Fruit fly (Drosophila melanogaster) whole organism, embryonic: ENCODE measurements around the gene Gen.

Source experiments
- Abd-B ChIP-seq: fragments of 200-800 bp; sonication (Bioruptor generic); optimal IDR thresholded peaks from 2 replicates; lab custom pipeline; 2018; ENCODE audit warnings: missing biosample characterization, mild to moderate bottlenecking, missing genetic modification characterization, moderate library complexity
- CG10565 ChIP-seq: fragments of 200-800 bp; sonication (Bioruptor generic); optimal IDR thresholded peaks from 3 replicates; lab custom pipeline; 2016; ENCODE audit warnings: missing biosample characterization, mild to moderate bottlenecking, missing genetic modification characterization
- CG10654 ChIP-seq: fragments of 200-800 bp; sonication (Bioruptor generic); optimal IDR thresholded peaks from 2 replicates; lab custom pipeline; 2016; ENCODE audit warnings: missing biosample characterization, missing genetic modification characterization
- CG11085 ChIP-seq: fragments of 200-800 bp; sonication (Bioruptor generic); IDR thresholded peaks from 2 replicates; pipeline ENCODE4 v1.3.6; 2022; ENCODE audit warnings: missing biosample characterization, missing genetic modification characterization
- CG12155 ChIP-seq: fragments of 200-800 bp; sonication (Bioruptor generic); optimal IDR thresholded peaks from 3 replicates; lab custom pipeline; 2016; ENCODE audit warnings: missing biosample characterization, missing genetic modification characterization
- CG12236 ChIP-seq: fragments of 200-800 bp; sonication (Bioruptor generic); optimal IDR thresholded peaks from 2 replicates; lab custom pipeline; 2016; ENCODE audit warnings: missing biosample characterization, missing genetic modification characterization
- CG12942 ChIP-seq: fragments of 200-800 bp; sonication (Bioruptor generic); optimal IDR thresholded peaks from 3 replicates; lab custom pipeline; 2016; ENCODE audit warnings: missing biosample characterization, missing genetic modification characterization
- CG13775 ChIP-seq: fragments of 200-800 bp; sonication (Bioruptor generic); optimal IDR thresholded peaks from 3 replicates; lab custom pipeline; 2017; ENCODE audit warnings: missing biosample characterization, mild to moderate bottlenecking, missing genetic modification characterization
- CG14860 ChIP-seq: fragments of 200-800 bp; sonication (Bioruptor generic); IDR thresholded peaks from 3 replicates; pipeline ENCODE4 v1.3.6; 2022; ENCODE audit warnings: missing biosample characterization, missing genetic modification characterization; ENCODE audit not compliant: partially characterized antibody
- CG15269 ChIP-seq: fragments of 200-800 bp; sonication (Bioruptor generic); optimal IDR thresholded peaks from 2 replicates; lab custom pipeline; 2018; ENCODE audit warnings: missing biosample characterization, mild to moderate bottlenecking, missing genetic modification characterization, moderate library complexity
- CG15479 ChIP-seq: fragments of 200-800 bp; sonication (Bioruptor generic); optimal IDR thresholded peaks from 3 replicates; lab custom pipeline; 2019; ENCODE audit warnings: missing biosample characterization, mild to moderate bottlenecking, missing genetic modification characterization, moderate library complexity
- CG16815 ChIP-seq: fragments of 200-800 bp; sonication (Bioruptor generic); optimal IDR thresholded peaks from 3 replicates; lab custom pipeline; 2017; ENCODE audit warnings: missing biosample characterization, mild to moderate bottlenecking, missing genetic modification characterization
- CG16863 ChIP-seq: fragments of 200-800 bp; sonication (Bioruptor generic); optimal IDR thresholded peaks from 3 replicates; lab custom pipeline; 2016; ENCODE audit warnings: missing biosample characterization, missing genetic modification characterization
- CG17568 ChIP-seq: fragments of 200-800 bp; sonication (Bioruptor generic); optimal IDR thresholded peaks from 2 replicates; lab custom pipeline; 2018; ENCODE audit warnings: missing biosample characterization, mild to moderate bottlenecking, missing genetic modification characterization, moderate library complexity
- CG2129 ChIP-seq: fragments of 200-800 bp; sonication (Bioruptor generic); IDR thresholded peaks from 2 replicates; pipeline ENCODE4 v1.3.6; 2022; ENCODE audit warnings: missing biosample characterization, missing genetic modification characterization; ENCODE audit not compliant: partially characterized antibody
- CG43689 ChIP-seq: fragments of 200-800 bp; sonication (Bioruptor generic); IDR thresholded peaks from 2 replicates; pipeline ENCODE4 v1.3.6; 2022; ENCODE audit warnings: missing biosample characterization, missing genetic modification characterization
- CG9727 ChIP-seq: fragments of 200-800 bp; sonication (Bioruptor generic); optimal IDR thresholded peaks from 3 replicates; lab custom pipeline; 2017; ENCODE audit warnings: missing biosample characterization, mild to moderate bottlenecking, missing genetic modification characterization
- Dad ChIP-seq: fragments of 200-800 bp; sonication (Bioruptor generic); optimal IDR thresholded peaks from 3 replicates; lab custom pipeline; 2016; ENCODE audit warnings: missing biosample characterization, missing genetic modification characterization
- Dip2 ChIP-seq: fragments of 200-800 bp; sonication (Bioruptor generic); IDR thresholded peaks from 2 replicates; pipeline ENCODE4 v1.3.6; 2022; ENCODE audit warnings: missing biosample characterization, missing genetic modification characterization
- Doc3 ChIP-seq: fragments of 200-800 bp; sonication (Bioruptor generic); IDR thresholded peaks from 3 replicates; pipeline ENCODE4 v1.3.6; 2022; ENCODE audit warnings: missing biosample characterization, missing genetic modification characterization; ENCODE audit not compliant: partially characterized antibody
- Eip74EF ChIP-seq, 2 experiments: fragments of 200-800 bp in 1 of 2; fragments of >200 bp in 1 of 2; sonication (Bioruptor generic) in 1 of 2; optimal IDR thresholded peaks; 2 replicates each; lab custom pipeline; 2017 to 2019; ENCODE audit warnings: missing biosample characterization in 2 of 2, missing genetic modification characterization in 2 of 2, mild to moderate bottlenecking in 1 of 2, moderate library complexity in 1 of 2
- Ets65A ChIP-seq: fragments of 200-800 bp; sonication (Bioruptor generic); peaks from one replicate; lab custom pipeline; 2016; ENCODE audit warnings: missing biosample characterization, missing genetic modification characterization
- GATAe ChIP-seq: fragments of 200-800 bp; sonication (Bioruptor generic); conservative IDR thresholded peaks from 2 replicates; pipeline ENCODE4 v1.3.6; 2022; ENCODE audit warnings: missing biosample characterization, missing genetic modification characterization
- Gug ChIP-seq: fragments of 200-800 bp; sonication (Bioruptor generic); IDR thresholded peaks from 4 replicates; pipeline ENCODE4 v1.3.6; 2022; ENCODE audit warnings: missing biosample characterization, missing genetic modification characterization
- H15 ChIP-seq: fragments of 200-800 bp; sonication (Bioruptor generic); IDR thresholded peaks from 3 replicates; pipeline ENCODE4 v1.3.6; 2022; ENCODE audit warnings: missing biosample characterization, missing genetic modification characterization
- Hr78 ChIP-seq, 2 experiments: fragments of 200-800 bp in 1 of 2; fragments of >200 bp in 1 of 2; sonication (Bioruptor generic) in 1 of 2; optimal IDR thresholded peaks; 2 replicates each; lab custom pipeline; 2017 to 2019; ENCODE audit warnings: missing biosample characterization in 2 of 2, missing genetic modification characterization in 2 of 2, mild to moderate bottlenecking in 1 of 2, moderate library complexity in 1 of 2
- MBD-R2 ChIP-seq: fragments of 200-800 bp; sonication (Bioruptor generic); IDR thresholded peaks from 2 replicates; pipeline ENCODE4 v1.3.6; 2022; ENCODE audit warnings: missing biosample characterization, missing genetic modification characterization
- Mad ChIP-seq: fragments of 200-800 bp; sonication (Bioruptor generic); optimal IDR thresholded peaks from 2 replicates; lab custom pipeline; 2016; ENCODE audit warnings: missing biosample characterization, missing genetic modification characterization
- Med ChIP-seq: fragments of 200-800 bp; sonication (Bioruptor generic); peaks from one replicate; lab custom pipeline; 2016; ENCODE audit warnings: missing biosample characterization, missing genetic modification characterization, mild to moderate bottlenecking, inconsistent platforms, moderate library complexity
- Oaz ChIP-seq: fragments of 200-800 bp; sonication (Bioruptor generic); IDR thresholded peaks from 2 replicates; pipeline ENCODE4 v1.3.6; 2022; ENCODE audit warnings: missing biosample characterization, missing genetic modification characterization
- TFAM ChIP-seq: fragments of 200-800 bp; sonication (Bioruptor generic); optimal IDR thresholded peaks from 2 replicates; lab custom pipeline; 2017; ENCODE audit warnings: missing biosample characterization, missing genetic modification characterization, inconsistent platforms
- al ChIP-seq: fragments of 200-800 bp; sonication (Bioruptor generic); IDR thresholded peaks from 2 replicates; pipeline ENCODE4 v1.3.6; 2022; ENCODE audit warnings: missing biosample characterization, missing genetic modification characterization
- az2 ChIP-seq: fragments of 200-800 bp; sonication (Bioruptor generic); optimal IDR thresholded peaks from 3 replicates; lab custom pipeline; 2016; ENCODE audit warnings: missing biosample characterization, missing genetic modification characterization
- ci ChIP-seq: fragments of 200-800 bp; sonication (Bioruptor generic); IDR thresholded peaks from 3 replicates; pipeline ENCODE4 v1.3.6; 2022; ENCODE audit warnings: missing biosample characterization, missing genetic modification characterization
- crc ChIP-seq: fragments of 200-800 bp; sonication (Bioruptor generic); optimal IDR thresholded peaks from 2 replicates; lab custom pipeline; 2016; ENCODE audit warnings: missing biosample characterization, missing genetic modification characterization
- danr ChIP-seq: fragments of 200-800 bp; sonication (Bioruptor generic); IDR thresholded peaks from 2 replicates; pipeline ENCODE4 v1.3.6; 2022; ENCODE audit warnings: missing biosample characterization, missing genetic modification characterization
- dpn ChIP-seq, 2 experiments: fragments of 200-800 bp; sonication (Bioruptor generic); optimal IDR thresholded peaks; 3 replicates each; lab custom pipeline; 2016; ENCODE audit warnings: missing biosample characterization in 2 of 2, missing genetic modification characterization in 2 of 2
- jigr1 ChIP-seq: fragments of 200-800 bp; sonication (Bioruptor generic); IDR thresholded peaks from 3 replicates; pipeline ENCODE4 v1.3.6; 2022; ENCODE audit warnings: missing biosample characterization, missing genetic modification characterization
- luna ChIP-seq: fragments of 200-800 bp; sonication (Bioruptor generic); optimal IDR thresholded peaks from 2 replicates; lab custom pipeline; 2016; ENCODE audit warnings: missing biosample characterization, missing genetic modification characterization
- pita ChIP-seq: fragments of 200-800 bp; sonication (Bioruptor generic); optimal IDR thresholded peaks from 2 replicates; lab custom pipeline; 2017; ENCODE audit warnings: missing biosample characterization, mild to moderate bottlenecking, missing genetic modification characterization
- run ChIP-seq: fragments of 200-800 bp; sonication (Bioruptor generic); optimal IDR thresholded peaks from 3 replicates; lab custom pipeline; 2018; ENCODE audit warnings: missing biosample characterization, mild to moderate bottlenecking, missing genetic modification characterization
- sens-2 ChIP-seq: fragments of 200-800 bp; sonication (Bioruptor generic); IDR thresholded peaks from 2 replicates; pipeline ENCODE4 v1.3.6; 2022; ENCODE audit warnings: missing biosample characterization, missing genetic modification characterization
- slbo ChIP-seq: fragments of 200-800 bp; sonication (Bioruptor generic); IDR thresholded peaks from 2 replicates; pipeline ENCODE4 v1.3.6; 2022; ENCODE audit warnings: missing biosample characterization, missing genetic modification characterization
- sug ChIP-seq: fragments of 200-800 bp; optimal IDR thresholded peaks from 2 replicates; lab custom pipeline; 2019; ENCODE audit warnings: missing biosample characterization, mild to moderate bottlenecking, missing genetic modification characterization, moderate library complexity
- tio ChIP-seq: fragments of 200-800 bp; sonication (Bioruptor generic); optimal IDR thresholded peaks from 2 replicates; lab custom pipeline; 2017; ENCODE audit warnings: missing biosample characterization, missing genetic modification characterization, inconsistent platforms
- wek ChIP-seq: fragments of 200-800 bp; sonication (Bioruptor generic); optimal IDR thresholded peaks from 3 replicates; lab custom pipeline; 2018; ENCODE audit warnings: missing biosample characterization, mild to moderate bottlenecking, missing genetic modification characterization, moderate library complexity
- z ChIP-seq: fragments of 200-800 bp; sonication (Bioruptor generic); IDR thresholded peaks from 3 replicates; pipeline ENCODE4 v1.3.6; 2022; ENCODE audit warnings: missing biosample characterization, missing genetic modification characterization

Gene Gen

DNA sequence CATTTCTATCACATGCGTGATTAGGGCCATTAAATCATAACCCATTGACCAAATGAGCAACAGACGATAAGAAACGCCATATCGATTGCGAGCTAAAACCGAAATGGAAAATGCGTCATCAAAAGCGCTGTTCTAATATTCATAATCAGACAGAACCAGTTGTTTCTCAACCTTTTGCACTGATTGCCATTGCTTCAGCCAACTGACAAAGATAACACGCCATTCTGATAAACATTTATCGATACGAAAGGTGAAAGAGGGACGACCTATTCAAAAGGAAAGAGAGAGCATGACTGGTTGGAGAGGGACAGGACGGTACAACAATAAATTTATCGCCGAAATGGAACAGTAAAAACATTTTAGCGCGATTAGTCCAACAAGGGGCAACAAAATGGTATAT lies 24.6 kb upstream of the Gen start (continued):
- TF ChIP-seq pita (GFP tag; lab: Kevin White, UChicago) (no peak), wek (GFP tag; lab: Kevin White, UChicago) (no peak), CG16815 (no peak), Hr78 (GFP tag; optimal IDR thresholded peaks at IDR 0.05; lab: Kevin White, UChicago) (peak in 1 of 2 experiments; percentile 60), CG2129 (GFP tag; lab: Robert Waterston, UW) (no peak), Mad (GFP tag; lab: Kevin White, UChicago) (no peak), CG15479 (GFP tag; lab: Kevin White, UChicago) (peak; percentile 68), Ets65A (GFP tag; lab: Kevin White, UChicago) (peak; percentile 72), jigr1 (no peak), dpn (GFP tag; optimal IDR thresholded peaks at IDR 0.05; lab: Kevin White, UChicago) (no peak), az2 (GFP tag; lab: Kevin White, UChicago) (no peak), tio (no peak), CG12942 (no peak), sens-2 (peak; percentile 35; the same call in 1 of the 2 replicates), CG10565 (GFP tag; lab: Kevin White, UChicago) (no peak), CG13775 (no peak), CG43689 (GFP tag; lab: Robert Waterston, UW) (no peak), CG12236 (no peak), Dip2 (GFP tag; lab: Robert Waterston, UW) (no peak), CG16863 (no peak), GATAe (peak; percentile 40), slbo (GFP tag; lab: Robert Waterston, UW) (no peak), Abd-B (GFP tag; lab: Kevin White, UChicago) (no peak), Dad (GFP tag; lab: Kevin White, UChicago) (no peak), Oaz (GFP tag; lab: Robert Waterston, UW) (no peak), sug (tag; lab: Kevin White, UChicago) (peak; percentile 63), run (tag; lab: Kevin White, UChicago) (no peak), CG12155 (GFP tag; lab: Kevin White, UChicago) (no peak), CG17568 (GFP tag; lab: Kevin White, UChicago) (no peak)

dm6 chr3L:5176071-5176470 lies 23.9 kb upstream of the Gen start:
- no peak for TF ChIP-seq Doc3
- peak; percentile 64 for TF ChIP-seq Med (GFP tag; lab: Kevin White, UChicago)
- no peak for TF ChIP-seq CG14860 (GFP tag; lab: Robert Waterston, UW)

DNA sequence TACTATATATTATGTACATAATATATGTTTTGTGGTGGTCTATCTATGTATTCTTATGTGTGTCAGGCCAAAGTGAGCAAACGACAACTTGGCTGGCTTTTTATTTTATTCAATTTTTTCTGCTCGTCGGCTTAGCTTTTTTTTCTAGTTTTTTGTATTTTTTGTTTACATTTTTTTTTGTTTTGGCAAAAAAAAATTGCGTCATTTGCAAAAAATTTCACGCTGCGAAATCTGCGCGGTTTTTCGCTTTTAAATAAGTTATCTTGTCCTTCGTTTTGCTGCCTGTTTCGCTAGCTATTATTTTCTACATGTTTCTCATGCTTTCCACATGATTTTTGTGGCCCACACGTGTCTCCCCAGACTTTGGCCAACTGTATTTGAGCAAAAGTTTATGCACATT lies 20.3 kb upstream of the Gen start:
- TF ChIP-seq Ets65A (GFP tag; lab: Kevin White, UChicago) (peak; percentile 23), H15 (GFP tag; lab: Robert Waterston, UW) (no peak)

DNA sequence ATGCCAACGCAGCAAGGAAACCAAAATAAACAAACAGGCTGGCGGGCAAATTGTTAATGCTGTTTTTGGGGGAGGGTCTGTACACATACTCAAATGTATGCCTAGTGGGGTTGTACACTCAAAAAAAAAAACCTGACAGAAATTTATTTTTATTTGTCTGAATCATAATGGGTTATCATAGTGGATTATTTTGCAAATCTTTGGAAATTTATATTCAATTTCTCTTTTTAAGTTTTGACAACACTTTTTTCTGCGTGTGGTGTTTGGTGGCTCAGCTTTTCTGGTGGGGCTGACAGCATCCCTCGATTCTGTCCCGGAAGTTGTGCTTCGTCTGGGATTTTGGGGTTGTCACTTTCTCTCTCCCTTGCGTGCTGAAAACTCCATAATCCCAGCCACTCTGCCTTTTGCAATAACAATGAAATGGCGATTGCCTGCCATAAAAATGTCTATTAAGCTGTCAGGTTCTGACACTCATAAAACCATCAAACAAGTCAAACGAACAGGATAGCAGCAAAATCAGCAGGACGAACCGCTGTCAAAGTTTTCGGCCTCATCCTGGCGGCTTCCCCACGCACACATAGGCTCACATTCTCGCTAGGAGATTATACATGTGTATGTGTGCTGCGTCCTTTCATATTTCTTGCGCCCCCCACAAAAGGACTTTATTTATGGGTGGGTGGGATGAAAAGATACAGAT lies 2.9 kb upstream of the Gen start:
- TF ChIP-seq al, result no peak
- peak; percentile 69; the same call in 1 of the 2 replicates for TF ChIP-seq CG11085 (GFP tag; lab: Robert Waterston, UW)
- TF ChIP-seq wek (GFP tag; lab: Kevin White, UChicago), result no peak
- peak; percentile 51 for TF ChIP-seq CG10654 (GFP tag; lab: Kevin White, UChicago)
- TF ChIP-seq Eip74EF (GFP tag; optimal IDR thresholded peaks at IDR 0.05; lab: Kevin White, UChicago), result peak in 1 of 2 experiments; percentile 32
- no peak for TF ChIP-seq luna
- TF ChIP-seq MBD-R2, result peak; percentile 66
- TF ChIP-seq crc (GFP tag; lab: Kevin White, UChicago), result peak; percentile 53
- TF ChIP-seq CG15269, result peak; percentile 79
- no peak for TF ChIP-seq ci (GFP tag; lab: Robert Waterston, UW)
- TF ChIP-seq TFAM, result no peak
- TF ChIP-seq z (GFP tag; lab: Robert Waterston, UW), result no peak
- 0 out of 2 replicates have a peak, but pooled peaks have one; percentile 28 for TF ChIP-seq danr (GFP tag; lab: Robert Waterston, UW)
- peak; percentile 70 for TF ChIP-seq CG9727
- peak; percentile 68 for TF ChIP-seq Gug (GFP tag; lab: Robert Waterston, UW)
